Worm (Caenorhabditis elegans) whole organism, L2 larva: Measurements from ENCODE around the gene F46H5.2.

Experiments
- C34F6.9 ChIP-seq: fragments of 150-350 bp; optimal IDR thresholded peaks from 2 replicates; lab custom pipeline; 2014; ENCODE audit warnings: missing biosample characterization, missing genetic modification characterization
- R02D3.7 ChIP-seq: fragments of 150-350 bp; optimal IDR thresholded peaks from 2 replicates; lab custom pipeline; 2014; ENCODE audit warnings: missing biosample characterization, missing genetic modification characterization
- ama-1 ChIP-seq: fragments of 150-350 bp; optimal IDR thresholded peaks from 2 replicates; lab custom pipeline; 2018; ENCODE audit warnings: inconsistent platforms
- ceh-16 ChIP-seq: fragments of 150-350 bp; optimal IDR thresholded peaks from 2 replicates; lab custom pipeline; 2014; ENCODE audit warnings: missing biosample characterization, missing genetic modification characterization
- ceh-82 ChIP-seq: fragments of 150-350 bp; optimal IDR thresholded peaks from 2 replicates; lab custom pipeline; 2014; ENCODE audit warnings: missing biosample characterization, missing genetic modification characterization
- gmeb-1 ChIP-seq: fragments of 150-350 bp; optimal IDR thresholded peaks from 2 replicates; lab custom pipeline; 2014; ENCODE audit warnings: missing biosample characterization, missing genetic modification characterization
- lin-39 ChIP-seq: fragments of 150-350 bp; optimal IDR thresholded peaks from 2 replicates; lab custom pipeline; 2014; ENCODE audit warnings: missing biosample characterization, missing genetic modification reagents, missing genetic modification characterization
- mbf-1 ChIP-seq: sonication (generic microtip); optimal IDR thresholded peaks from 2 replicates; lab custom pipeline; 2017; ENCODE audit warnings: missing biosample characterization, missing genetic modification characterization
- peb-1 ChIP-seq: fragments of 150-350 bp; optimal IDR thresholded peaks from 2 replicates; lab custom pipeline; 2014; ENCODE audit warnings: missing biosample characterization, missing genetic modification characterization
- skn-1 ChIP-seq: sonication (generic microtip); optimal IDR thresholded peaks from 2 replicates; lab custom pipeline; 2017; ENCODE audit warnings: missing biosample characterization, missing genetic modification characterization
- snpc-4 ChIP-seq: fragments of 150-350 bp; optimal IDR thresholded peaks from 2 replicates; lab custom pipeline; 2014; ENCODE audit warnings: missing biosample characterization, missing genetic modification characterization
- ztf-11 ChIP-seq: sonication (generic microtip); optimal IDR thresholded peaks from 2 replicates; lab custom pipeline; 2017; ENCODE audit warnings: missing biosample characterization, missing genetic modification characterization

DNA sequence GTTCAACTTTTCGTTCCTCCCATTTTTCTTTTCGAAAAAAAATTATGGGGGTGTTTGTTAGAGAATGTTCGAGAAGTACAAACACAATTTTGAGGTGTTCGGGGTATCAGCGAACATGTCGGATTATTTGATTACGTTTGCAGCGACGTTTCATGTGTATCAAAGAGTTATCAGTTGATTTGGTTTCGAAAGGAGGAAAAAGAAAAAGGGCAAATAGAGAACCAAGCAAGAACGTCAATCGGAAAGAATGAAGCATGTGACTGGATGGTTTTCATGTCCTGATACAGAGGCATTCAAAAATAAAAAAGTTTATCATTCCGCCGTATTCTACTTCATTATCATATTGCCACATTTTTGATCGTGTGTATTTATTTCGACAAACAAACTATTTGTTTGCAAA lies 20.7 kb upstream of the F46H5.2 start:
- TF ChIP-seq ceh-16 (tag; lab: Kevin White, UChicago) (no peak), ama-1 (lab: Kevin White, UChicago) (no peak), snpc-4 (tag; lab: Kevin White, UChicago) (no peak), C34F6.9 (tag; lab: Kevin White, UChicago) (no peak), peb-1 (tag; lab: Kevin White, UChicago) (no peak), R02D3.7 (tag; lab: Kevin White, UChicago) (no peak), skn-1 (tag; lab: Kevin White, UChicago) (no peak), ztf-11 (tag; lab: Kevin White, UChicago) (no peak), ceh-82 (tag; lab: Kevin White, UChicago) (no peak), lin-39 (no peak), mbf-1 (tag; lab: Kevin White, UChicago) (no peak), gmeb-1 (tag; lab: Kevin White, UChicago) (peak; percentile 60)
